Worm (Caenorhabditis elegans) whole organism, mixed stage, embryonic: ENCODE measurements around the gene C25G4.8.
"Not testable (repeated sequence)": the region's sequence is repeated elsewhere in the genome, so short reads cannot be mapped to it uniquely, and the experiment has no call there.

Experiments
- blmp-1 ChIP-seq: fragments of 150-350 bp; optimal IDR thresholded peaks from 2 replicates; lab custom pipeline; 2014; ENCODE audit warnings: missing biosample characterization, missing genetic modification characterization
- elt-1 ChIP-seq: sonication (generic microtip); optimal IDR thresholded peaks from 2 replicates; lab custom pipeline; 2017; ENCODE audit warnings: missing genetic modification characterization, mild to moderate bottlenecking, missing compliant biosample characterization, antibody characterized with exemption, moderate library complexity, borderline replicate concordance; ENCODE audit not compliant: insufficient read depth
- nhr-12 ChIP-seq: fragments of 150-350 bp; optimal IDR thresholded peaks from 2 replicates; lab custom pipeline; 2014; ENCODE audit warnings: missing biosample characterization, missing genetic modification characterization
- nhr-28 ChIP-seq: fragments of 150-350 bp; optimal IDR thresholded peaks from 2 replicates; lab custom pipeline; 2014; ENCODE audit warnings: missing biosample characterization, missing genetic modification characterization
- snpc-4 ChIP-seq: fragments of 150-350 bp; optimal IDR thresholded peaks from 2 replicates; lab custom pipeline; 2014; ENCODE audit warnings: missing biosample characterization, missing genetic modification characterization
- sptf-1 ChIP-seq: sonication (generic microtip); optimal IDR thresholded peaks from 2 replicates; lab custom pipeline; 2017; ENCODE audit warnings: mild to moderate bottlenecking, missing genetic modification characterization, moderate library complexity, missing compliant biosample characterization
- ztf-11 ChIP-seq: fragments of 150-350 bp; optimal IDR thresholded peaks from 2 replicates; lab custom pipeline; 2014; ENCODE audit warnings: missing biosample characterization, missing genetic modification characterization

DNA sequence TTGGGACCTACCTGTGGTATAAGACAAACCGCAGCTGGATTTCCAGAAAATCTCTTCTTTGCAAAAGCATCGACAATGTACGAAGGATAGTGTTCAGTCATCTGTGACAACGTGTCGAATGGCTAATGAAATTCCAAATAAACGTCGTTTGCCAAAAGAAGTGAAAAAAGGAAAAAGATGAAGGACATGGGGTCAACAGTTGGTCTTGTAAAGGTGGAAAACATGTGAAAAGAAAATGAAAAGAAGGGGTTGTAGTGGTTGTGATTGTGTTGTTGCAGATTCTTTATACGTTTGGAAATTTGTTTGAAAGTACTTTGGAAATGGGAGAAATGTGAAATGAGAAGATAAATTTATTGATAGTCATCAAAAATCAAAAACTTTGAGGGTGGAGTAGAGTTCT lies 21.2 kb upstream of the C25G4.8 start, which contains the start of gene T04A11.4:
- not testable (repeated sequence) for TF ChIP-seq snpc-4 (tag; lab: Kevin White, UChicago); nhr-12 (tag; lab: Kevin White, UChicago); sptf-1 (tag; lab: Kevin White, UChicago); blmp-1 (tag; lab: Kevin White, UChicago); elt-1 (tag; lab: Kevin White, UChicago); ztf-11; nhr-28 (tag; lab: Kevin White, UChicago)
